Fruit fly (Drosophila melanogaster) whole organism, embryonic: ENCODE measurements around the gene Dh44.
A peak's percentile ranks its signal among the peaks of the same experiment; 100 is the strongest.

Source experiments
- Adf1 ChIP-seq: fragments of 200-800 bp; sonication (Bioruptor generic); IDR thresholded peaks from 2 replicates; pipeline ENCODE4 v1.3.6; 2022; ENCODE audit warnings: missing biosample characterization, missing genetic modification characterization
- Antp ChIP-seq: fragments of 200-800 bp; sonication (Bioruptor generic); optimal IDR thresholded peaks from 3 replicates; lab custom pipeline; 2016; ENCODE audit warnings: missing biosample characterization, missing genetic modification characterization
- Atf3 ChIP-seq: fragments of 200-800 bp; sonication (Bioruptor generic); optimal IDR thresholded peaks from 3 replicates; lab custom pipeline; 2016; ENCODE audit warnings: missing biosample characterization, missing genetic modification characterization
- CG10431 ChIP-seq: fragments of 200-800 bp; sonication (Bioruptor generic); optimal IDR thresholded peaks from 3 replicates; lab custom pipeline; 2018; ENCODE audit warnings: missing biosample characterization, mild to moderate bottlenecking, missing genetic modification characterization
- CG10979 ChIP-seq: fragments of 200-800 bp; sonication (Bioruptor generic); optimal IDR thresholded peaks from 2 replicates; lab custom pipeline; 2018; ENCODE audit warnings: missing biosample characterization, mild to moderate bottlenecking, missing genetic modification characterization, moderate library complexity
- CG12236 ChIP-seq: fragments of 200-800 bp; sonication (Bioruptor generic); optimal IDR thresholded peaks from 2 replicates; lab custom pipeline; 2016; ENCODE audit warnings: missing biosample characterization, missing genetic modification characterization
- CG13296 ChIP-seq: fragments of 200-800 bp; sonication (Bioruptor generic); optimal IDR thresholded peaks from 3 replicates; lab custom pipeline; 2018; ENCODE audit warnings: missing biosample characterization, mild to moderate bottlenecking, missing genetic modification characterization
- CG17359 ChIP-seq: fragments of 200-800 bp; sonication (Bioruptor generic); optimal IDR thresholded peaks from 3 replicates; lab custom pipeline; 2018; ENCODE audit warnings: missing biosample characterization, mild to moderate bottlenecking, missing genetic modification characterization, moderate library complexity
- CG18764 ChIP-seq: fragments of 200-800 bp; sonication (Bioruptor generic); optimal IDR thresholded peaks from 3 replicates; lab custom pipeline; 2016; ENCODE audit warnings: missing biosample characterization, missing genetic modification characterization
- CG2116 ChIP-seq: fragments of 200-800 bp; sonication (Bioruptor generic); optimal IDR thresholded peaks from 3 replicates; lab custom pipeline; 2018; ENCODE audit warnings: missing biosample characterization, mild to moderate bottlenecking, missing genetic modification characterization
- CG30431 ChIP-seq: fragments of 200-800 bp; sonication (Bioruptor generic); optimal IDR thresholded peaks from 2 replicates; lab custom pipeline; 2017; ENCODE audit warnings: missing biosample characterization, missing genetic modification characterization
- CG3407 ChIP-seq: fragments of 200-800 bp; sonication (Bioruptor generic); optimal IDR thresholded peaks from 2 replicates; lab custom pipeline; 2018; ENCODE audit warnings: missing biosample characterization, mild to moderate bottlenecking, missing genetic modification characterization
- CG7357 ChIP-seq: fragments of 200-800 bp; sonication (Bioruptor generic); IDR thresholded peaks from 3 replicates; pipeline ENCODE4 v1.3.6; 2022; ENCODE audit warnings: missing biosample characterization, missing genetic modification characterization
- CG8089 ChIP-seq: fragments of 200-800 bp; sonication (Bioruptor generic); optimal IDR thresholded peaks from 3 replicates; lab custom pipeline; 2016; ENCODE audit warnings: missing biosample characterization, missing genetic modification characterization
- CTCF ChIP-seq: fragments of 200-800 bp; sonication (Bioruptor generic); optimal IDR thresholded peaks from 2 replicates; lab custom pipeline; 2017; ENCODE audit warnings: missing biosample characterization, mild to moderate bottlenecking, missing genetic modification characterization, moderate library complexity
- CoRest ChIP-seq: fragments of 200-800 bp; sonication (Bioruptor generic); optimal IDR thresholded peaks from 3 replicates; lab custom pipeline; 2018; ENCODE audit warnings: missing biosample characterization, mild to moderate bottlenecking, missing genetic modification characterization, moderate library complexity
- HLH3B ChIP-seq: fragments of 200-800 bp; sonication (Bioruptor generic); IDR thresholded peaks from 2 replicates; pipeline ENCODE4 v1.3.6; 2022; ENCODE audit warnings: missing biosample characterization, missing genetic modification characterization
- Hey ChIP-seq: fragments of 200-800 bp; sonication (Bioruptor generic); optimal IDR thresholded peaks from 3 replicates; lab custom pipeline; 2018; ENCODE audit warnings: missing biosample characterization, mild to moderate bottlenecking, missing genetic modification characterization
- Hmx ChIP-seq: fragments of 200-800 bp; sonication (Bioruptor generic); optimal IDR thresholded peaks from 2 replicates; lab custom pipeline; 2016; ENCODE audit warnings: missing biosample characterization, missing genetic modification characterization
- Hr3 ChIP-seq: fragments of 200-800 bp; sonication (Bioruptor generic); optimal IDR thresholded peaks from 3 replicates; lab custom pipeline; 2016; ENCODE audit warnings: missing biosample characterization, missing genetic modification characterization
- Max ChIP-seq: fragments of 200-800 bp; sonication (Bioruptor generic); optimal IDR thresholded peaks from 2 replicates; lab custom pipeline; 2016; ENCODE audit warnings: missing biosample characterization, mild to moderate bottlenecking, missing genetic modification characterization
- Pdp1 ChIP-seq, 2 experiments: fragments of 200-800 bp; sonication (Bioruptor generic); optimal IDR thresholded peaks; 3 replicates each; lab custom pipeline; 2016; ENCODE audit warnings: missing biosample characterization in 2 of 2, missing genetic modification characterization in 2 of 2, mild to moderate bottlenecking in 1 of 2, moderate library complexity in 1 of 2
- Usf ChIP-seq: fragments of 200-800 bp; sonication (Bioruptor generic); optimal IDR thresholded peaks from 2 replicates; lab custom pipeline; 2017; ENCODE audit warnings: missing genotype, missing biosample characterization, missing genetic modification characterization
- abd-A ChIP-seq: fragments of 200-800 bp; sonication (Bioruptor generic); optimal IDR thresholded peaks from 3 replicates; lab custom pipeline; 2019; ENCODE audit warnings: missing biosample characterization, mild to moderate bottlenecking, missing genetic modification characterization, moderate library complexity
- ap ChIP-seq: fragments of 200-800 bp; sonication (Bioruptor generic); IDR thresholded peaks from 2 replicates; pipeline ENCODE4 v1.3.6; 2022; ENCODE audit warnings: missing biosample characterization, missing genetic modification characterization
- cad ChIP-seq: fragments of >200 bp; optimal IDR thresholded peaks from 2 replicates; lab custom pipeline; 2017; ENCODE audit warnings: missing biosample characterization, missing genetic modification characterization
- chinmo ChIP-seq: fragments of 200-800 bp; sonication (Bioruptor generic); IDR thresholded peaks from 4 replicates; pipeline ENCODE4 v1.3.6; 2022; ENCODE audit warnings: missing biosample characterization, missing genetic modification characterization; ENCODE audit not compliant: partially characterized antibody
- crol ChIP-seq: fragments of 200-800 bp; sonication (Bioruptor generic); IDR thresholded peaks from 2 replicates; pipeline ENCODE4 v1.3.6; 2022; ENCODE audit warnings: missing biosample characterization, missing genetic modification characterization
- dimm ChIP-seq: fragments of 200-800 bp; sonication (Bioruptor generic); IDR thresholded peaks from 2 replicates; pipeline ENCODE4 v1.3.6; 2022; ENCODE audit warnings: missing biosample characterization, missing genetic modification characterization
- dysf ChIP-seq: fragments of 200-800 bp; sonication (Bioruptor generic); IDR thresholded peaks from 3 replicates; pipeline ENCODE4 v1.3.6; 2022; ENCODE audit warnings: missing biosample characterization, missing genetic modification characterization
- emc ChIP-seq: fragments of 200-800 bp; sonication (Bioruptor generic); optimal IDR thresholded peaks from 2 replicates; lab custom pipeline; 2016; ENCODE audit warnings: missing biosample characterization, missing genetic modification characterization
- esg ChIP-seq: fragments of 200-800 bp; sonication (Bioruptor generic); conservative IDR thresholded peaks from 2 replicates; pipeline ENCODE4 v1.3.6; 2022; ENCODE audit warnings: missing biosample characterization, missing genetic modification characterization
- ewg ChIP-seq: fragments of 200-800 bp; sonication (Bioruptor generic); optimal IDR thresholded peaks from 3 replicates; lab custom pipeline; 2017; ENCODE audit warnings: mild to moderate bottlenecking, missing biosample characterization, missing genetic modification reagents, missing genetic modification characterization
- gce ChIP-seq: fragments of 200-800 bp; sonication (Bioruptor generic); IDR thresholded peaks from 3 replicates; pipeline ENCODE4 v1.3.6; 2022; ENCODE audit warnings: missing biosample characterization, missing genetic modification characterization
- grn ChIP-seq: fragments of 200-800 bp; sonication (Bioruptor generic); optimal IDR thresholded peaks from 3 replicates; lab custom pipeline; 2017; ENCODE audit warnings: missing biosample characterization, missing genetic modification characterization
- gro ChIP-seq: fragments of 200-800 bp; sonication (Bioruptor generic); optimal IDR thresholded peaks from 2 replicates; lab custom pipeline; 2016; ENCODE audit warnings: missing biosample characterization, missing genetic modification characterization
- jumu ChIP-seq: fragments of 200-800 bp; sonication (Bioruptor generic); optimal IDR thresholded peaks from 3 replicates; lab custom pipeline; 2016; ENCODE audit warnings: missing biosample characterization, missing genetic modification characterization
- ken ChIP-seq: fragments of 200-800 bp; sonication (Bioruptor generic); IDR thresholded peaks from 3 replicates; pipeline ENCODE4 v1.3.6; 2022; ENCODE audit warnings: missing biosample characterization, missing genetic modification characterization
- lov ChIP-seq, 2 experiments: fragments of 200-800 bp in 1 of 2; fragments of >200 bp in 1 of 2; sonication (Bioruptor generic) in 1 of 2; IDR thresholded peaks in 1 of 2; optimal IDR thresholded peaks in 1 of 2; 2 replicates in 1 of 2; 3 replicates in 1 of 2; pipeline versions ENCODE4 v1.3.6 to Lab custom; 2017 to 2022; ENCODE audit warnings: missing biosample characterization in 1 of 2, missing genetic modification characterization in 1 of 2
- mam ChIP-seq: fragments of 200-800 bp; sonication (Bioruptor generic); optimal IDR thresholded peaks from 3 replicates; lab custom pipeline; 2016; ENCODE audit warnings: missing biosample characterization, missing genetic modification characterization
- mirr ChIP-seq: fragments of 200-800 bp; sonication (Bioruptor generic); optimal IDR thresholded peaks from 3 replicates; lab custom pipeline; 2018; ENCODE audit warnings: missing biosample characterization, mild to moderate bottlenecking, missing genetic modification characterization
- odd ChIP-seq: fragments of 200-800 bp; sonication (Bioruptor generic); optimal IDR thresholded peaks from 2 replicates; lab custom pipeline; 2017; ENCODE audit warnings: missing biosample characterization, mild to moderate bottlenecking, missing genetic modification characterization
- pnt ChIP-seq: fragments of 200-800 bp; sonication (Bioruptor generic); optimal IDR thresholded peaks from 3 replicates; lab custom pipeline; 2016; ENCODE audit warnings: missing biosample characterization, missing genetic modification characterization
- sd ChIP-seq: fragments of 200-800 bp; sonication (Bioruptor generic); optimal IDR thresholded peaks from 3 replicates; lab custom pipeline; 2018; ENCODE audit warnings: missing biosample characterization, mild to moderate bottlenecking, missing genetic modification characterization, moderate library complexity
- sima ChIP-seq: fragments of 200-800 bp; sonication (Bioruptor generic); optimal IDR thresholded peaks from 2 replicates; lab custom pipeline; 2016; ENCODE audit warnings: missing biosample characterization, missing genetic modification characterization
- tio ChIP-seq: fragments of 200-800 bp; sonication (Bioruptor generic); optimal IDR thresholded peaks from 2 replicates; lab custom pipeline; 2017; ENCODE audit warnings: missing biosample characterization, missing genetic modification characterization, inconsistent platforms
- zen2 ChIP-seq: fragments of 200-800 bp; sonication (Bioruptor generic); IDR thresholded peaks from 3 replicates; pipeline ENCODE4 v1.3.6; 2022; ENCODE audit warnings: missing biosample characterization, missing genetic modification characterization; ENCODE audit not compliant: partially characterized antibody

Dh44 gene

DNA sequence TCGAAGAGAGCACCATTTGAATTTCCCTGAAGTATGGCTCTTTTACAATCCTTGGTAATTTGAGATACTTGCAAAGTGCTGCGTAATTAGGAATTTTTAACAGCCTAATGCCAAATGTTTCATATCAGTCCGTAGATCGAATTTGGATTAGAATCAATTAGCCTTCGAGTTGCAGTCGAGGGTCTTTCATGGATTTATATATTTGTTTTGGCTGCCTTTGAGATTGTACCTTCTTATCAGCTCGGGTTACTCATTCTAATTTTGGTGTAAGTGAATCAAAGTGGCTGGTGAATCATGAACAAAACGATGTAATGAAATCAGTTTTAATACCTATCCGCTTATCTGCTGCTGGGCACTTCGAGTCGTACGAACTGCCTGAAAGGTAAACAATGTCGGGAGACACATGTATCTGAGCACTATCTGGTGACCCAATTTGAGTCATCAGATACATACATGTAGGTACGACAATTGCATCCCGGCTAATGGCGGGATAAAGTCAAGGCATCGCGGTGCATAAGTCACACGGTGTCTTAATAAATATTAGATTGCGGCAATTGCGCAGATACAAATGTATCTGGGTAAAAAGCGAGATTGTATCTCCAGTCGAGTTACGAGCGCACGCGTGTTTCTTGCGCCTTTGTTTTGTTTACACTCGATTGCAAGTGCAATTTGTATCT is 42.2 kb upstream of the Dh44 start (continued):
- TF ChIP-seq CG10979 (tag; lab: Kevin White, UChicago) (no peak), grn (GFP tag; lab: Kevin White, UChicago) (peak; percentile 86)

DNA sequence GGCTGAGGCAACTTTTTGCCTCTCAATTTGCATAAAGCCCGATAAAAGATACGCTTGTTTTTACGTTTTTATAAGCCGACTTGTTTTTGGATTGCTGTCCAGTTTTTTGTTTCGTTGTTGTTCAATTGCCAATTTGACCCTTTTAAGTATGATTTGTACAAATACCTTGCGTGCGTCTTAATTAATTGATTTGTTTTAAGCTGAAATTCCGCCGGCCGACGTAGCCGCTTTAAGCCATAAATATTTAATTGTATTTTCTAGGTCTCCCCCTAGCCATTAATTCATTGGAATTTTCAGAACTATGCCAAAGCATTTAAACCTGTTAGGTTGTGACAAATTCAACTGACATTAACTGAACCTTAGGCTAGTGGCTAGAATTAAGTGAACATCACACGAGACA is 41.4 kb upstream of the Dh44 start:
- TF ChIP-seq abd-A (tag; lab: Kevin White, UChicago) (peak; percentile 43), lov (optimal IDR thresholded peaks at IDR 0.05; lab: Kevin White, UChicago) (no peak), lov (GFP tag; IDR thresholded peaks at IDR 0.05; lab: Robert Waterston, UW) (no peak), chinmo (GFP tag; lab: Robert Waterston, UW) (peak; percentile 43; the same call in 1 of the 4 replicates), sd (tag; lab: Kevin White, UChicago) (peak; percentile 94)

DNA sequence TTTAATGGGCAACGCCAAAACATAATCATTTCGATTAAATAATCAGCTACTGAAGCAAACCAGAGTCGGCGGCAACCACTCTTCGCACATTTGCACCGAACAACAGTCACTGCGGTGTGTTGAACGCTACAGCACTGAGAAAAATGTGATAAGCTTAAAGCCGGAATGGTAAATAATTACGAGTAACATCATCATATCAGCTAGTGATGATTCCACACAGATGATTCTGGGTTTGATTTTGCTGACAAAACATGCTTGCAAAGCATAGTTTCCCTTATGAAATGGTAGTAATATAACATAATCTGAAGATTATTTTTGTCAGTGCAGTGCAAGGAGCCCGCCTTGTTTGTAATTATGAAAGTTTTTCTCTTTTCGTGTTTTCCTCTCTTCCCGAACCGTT is 39.9 kb upstream of the Dh44 start:
- TF ChIP-seq Usf (no peak), mirr (GFP tag; lab: Kevin White, UChicago) (no peak), ap (no peak), Hey (tag; lab: Kevin White, UChicago) (no peak), emc (GFP tag; lab: Kevin White, UChicago) (no peak), dysf (peak; percentile 55; the same call in 1 of the 3 replicates), ewg (GFP tag; lab: Kevin White, UChicago) (peak; percentile 48), CG12236 (GFP tag; lab: Kevin White, UChicago) (peak; percentile 26), HLH3B (0 out of 2 replicates have a peak, but pooled peaks have one; percentile 31), CG18764 (GFP tag; lab: Kevin White, UChicago) (peak; percentile 13), CG10431 (no peak), Max (GFP tag; lab: Kevin White, UChicago) (no peak), CG13296 (GFP tag; lab: Kevin White, UChicago) (no peak), Adf1 (GFP tag; lab: Robert Waterston, UW) (no peak), Pdp1 (GFP tag; optimal IDR thresholded peaks at IDR 0.05; lab: Kevin White, UChicago) (peak in 1 of 2 experiments; percentile 32), crol (GFP tag; lab: Robert Waterston, UW) (no peak), Atf3 (GFP tag; lab: Kevin White, UChicago) (peak; percentile 51), zen2 (GFP tag; lab: Robert Waterston, UW) (no peak), Antp (GFP tag; lab: Kevin White, UChicago) (peak; percentile 58), CG3407 (GFP tag; lab: Kevin White, UChicago) (peak; percentile 54), gce (GFP tag; lab: Robert Waterston, UW) (no peak), CG8089 (GFP tag; lab: Kevin White, UChicago) (peak; percentile 12), Hr3 (GFP tag; lab: Kevin White, UChicago) (peak; percentile 32), odd (GFP tag; lab: Kevin White, UChicago) (no peak), sima (GFP tag; lab: Kevin White, UChicago) (no peak), CG17359 (tag; lab: Kevin White, UChicago) (peak; percentile 73), CG30431 (GFP tag; lab: Kevin White, UChicago) (peak; percentile 35), ken (GFP tag; lab: Robert Waterston, UW) (no peak; the same call in 2 of the 3 replicates), esg (GFP tag; lab: Robert Waterston, UW) (no peak; the same call in 1 of the 2 replicates), abd-A (tag; lab: Kevin White, UChicago) (no peak), jumu (peak; percentile 50), gro (GFP tag; lab: Kevin White, UChicago) (no peak), CG2116 (no peak), mam (no peak), CG7357 (no peak), CTCF (GFP tag; lab: Kevin White, UChicago) (no peak), CoRest (peak; percentile 54), Hmx (GFP tag; lab: Kevin White, UChicago) (no peak), cad (no peak), tio (GFP tag; lab: Kevin White, UChicago) (peak; percentile 29), pnt (GFP tag; lab: Kevin White, UChicago) (peak; percentile 56), dimm (no peak)
